Worm (Caenorhabditis elegans) whole organism, young adult: ENCODE results near the gene snrp-3.

ENCODE experiments used
- F22D6.2 ChIP-seq: sonication (generic microtip); optimal IDR thresholded peaks from 2 replicates; lab custom pipeline; 2016; ENCODE audit warnings: mild to moderate bottlenecking, missing genetic modification characterization, missing compliant biosample characterization
- akir-1 ChIP-seq: fragments of 200-800 bp; sonication (Bioruptor generic); optimal IDR thresholded peaks from 2 replicates; lab custom pipeline; 2018; ENCODE audit warnings: mild to moderate bottlenecking, missing genetic modification characterization, moderate library complexity, missing compliant biosample characterization
- egl-18 ChIP-seq: fragments of 200-800 bp; sonication (Bioruptor generic); IDR thresholded peaks from 2 replicates; pipeline ENCODE4 v1.3.6; 2022; ENCODE audit warnings: missing genetic modification reagents, missing genetic modification characterization, missing compliant biosample characterization
- mel-28 ChIP-seq: sonication (generic microtip); optimal IDR thresholded peaks from 2 replicates; lab custom pipeline; 2016; ENCODE audit warnings: borderline replicate concordance, mild to moderate bottlenecking, missing genetic modification characterization, missing compliant biosample characterization
- nfya-2 ChIP-seq: fragments of 200-800 bp; sonication (Bioruptor generic); IDR thresholded peaks from 2 replicates; pipeline ENCODE4 v1.3.6; 2022; ENCODE audit warnings: missing genetic modification reagents, missing genetic modification characterization, missing compliant biosample characterization
- pha-4 ChIP-seq: fragments of 150-350 bp; sonication (generic microtip); optimal IDR thresholded peaks from 2 replicates; lab custom pipeline; 2014; ENCODE audit warnings: missing biosample characterization, missing genetic modification reagents, missing genetic modification characterization
- tlf-1 ChIP-seq: fragments of 200-800 bp; sonication (Bioruptor generic); optimal IDR thresholded peaks from 2 replicates; lab custom pipeline; 2018; ENCODE audit warnings: mild to moderate bottlenecking, missing genetic modification characterization, missing compliant biosample characterization
- unc-130 ChIP-seq: sonication (generic microtip); optimal IDR thresholded peaks from 2 replicates; lab custom pipeline; 2016; ENCODE audit warnings: missing genetic modification reagents, missing genetic modification characterization, missing compliant biosample characterization
- unc-62 ChIP-seq: fragments of 150-350 bp; optimal IDR thresholded peaks from 2 replicates; lab custom pipeline; 2014; ENCODE audit warnings: missing biosample characterization, missing genetic modification reagents, missing genetic modification characterization

DNA sequence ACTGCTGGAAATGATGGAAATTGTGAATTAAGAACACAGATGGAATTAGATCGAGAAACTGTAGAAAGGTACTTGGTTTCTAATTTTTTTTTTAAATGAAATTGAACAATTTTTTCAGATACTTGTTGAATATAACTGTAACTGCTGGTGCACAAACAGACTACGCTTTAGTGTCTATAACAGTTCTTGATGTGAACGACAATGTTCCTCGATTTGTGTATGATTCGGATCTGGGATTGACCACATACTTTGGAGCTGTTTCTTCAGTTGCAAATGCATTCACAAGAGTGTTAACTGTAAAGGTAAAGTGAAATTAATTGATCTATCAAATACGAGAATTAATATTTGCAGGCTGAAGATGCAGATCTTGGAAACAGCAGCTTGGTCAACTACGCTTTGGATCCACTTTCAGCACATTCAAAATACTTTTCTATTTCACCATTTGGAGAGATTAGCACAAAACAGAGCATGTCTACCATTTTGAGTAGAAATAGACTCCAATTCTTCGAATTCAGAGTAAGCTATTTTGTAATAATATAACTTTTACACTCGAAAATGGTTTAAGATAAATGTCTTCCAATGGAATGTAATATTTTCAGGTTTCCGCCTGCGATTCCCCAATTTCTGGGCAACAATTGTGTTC lies 13.8 kb downstream of the snrp-3 start:
- no peak for TF ChIP-seq mel-28
- no peak for TF ChIP-seq unc-130 (GFP tag; lab: Kevin White, UChicago)
- no peak for TF ChIP-seq pha-4 (tag; lab: Kevin White, UChicago)
- TF ChIP-seq tlf-1 (GFP tag; lab: Kevin White, UChicago), result no peak
- TF ChIP-seq F22D6.2, result no peak
- TF ChIP-seq akir-1 (GFP tag; lab: Kevin White, UChicago), result no peak
- no peak for TF ChIP-seq egl-18 (GFP tag; lab: Robert Waterston, UW)
- no peak for TF ChIP-seq unc-62
- no peak for TF ChIP-seq nfya-2
